Worm (Caenorhabditis elegans) whole organism, L2 larva: Measurements from ENCODE around the gene vha-1.

ENCODE experiments used
- R02D3.7 ChIP-seq: fragments of 150-350 bp; optimal IDR thresholded peaks from 2 replicates; lab custom pipeline; 2014; ENCODE audit warnings: missing biosample characterization, missing genetic modification characterization
- ama-1 ChIP-seq: fragments of 150-350 bp; optimal IDR thresholded peaks from 2 replicates; lab custom pipeline; 2018; ENCODE audit warnings: inconsistent platforms
- ceh-82 ChIP-seq: fragments of 150-350 bp; optimal IDR thresholded peaks from 2 replicates; lab custom pipeline; 2014; ENCODE audit warnings: missing biosample characterization, missing genetic modification characterization
- gmeb-1 ChIP-seq: fragments of 150-350 bp; optimal IDR thresholded peaks from 2 replicates; lab custom pipeline; 2014; ENCODE audit warnings: missing biosample characterization, missing genetic modification characterization
- lin-13 ChIP-seq: fragments of 150-350 bp; optimal IDR thresholded peaks from 2 replicates; lab custom pipeline; 2014; ENCODE audit warnings: missing biosample characterization, missing genetic modification reagents, missing genetic modification characterization
- mdl-1 ChIP-seq, 2 experiments: fragments of 150-350 bp in 1 of 2; sonication (generic microtip) in 1 of 2; optimal IDR thresholded peaks; 2 replicates each; lab custom pipeline; 2017; ENCODE audit warnings: missing biosample characterization in 2 of 2, missing genetic modification characterization in 2 of 2
- nhr-237 ChIP-seq: fragments of 150-350 bp; optimal IDR thresholded peaks from 2 replicates; lab custom pipeline; 2014; ENCODE audit warnings: missing biosample characterization, missing genetic modification characterization
- nhr-25 ChIP-seq: fragments of 150-350 bp; sonication (generic microtip); optimal IDR thresholded peaks from 3 replicates; lab custom pipeline; 2014; ENCODE audit warnings: missing biosample characterization, missing genetic modification characterization
- unc-39 ChIP-seq: fragments of 150-350 bp; optimal IDR thresholded peaks from 2 replicates; lab custom pipeline; 2014; ENCODE audit warnings: missing biosample characterization, missing genetic modification characterization
- unc-62 ChIP-seq: fragments of 150-350 bp; optimal IDR thresholded peaks from 2 replicates; lab custom pipeline; 2014; ENCODE audit warnings: missing biosample characterization, missing genetic modification reagents, missing genetic modification characterization

- TF ChIP-seq ceh-82 (tag; lab: Kevin White, UChicago) = no peak
- TF ChIP-seq nhr-25 (tag; lab: Kevin White, UChicago) = no peak
- no peak for TF ChIP-seq gmeb-1 (tag; lab: Kevin White, UChicago)
- no peak for TF ChIP-seq R02D3.7 (tag; lab: Kevin White, UChicago)
- TF ChIP-seq nhr-237 (tag; lab: Kevin White, UChicago) = no peak
- no peak for TF ChIP-seq unc-39
- no peak for TF ChIP-seq ama-1 (lab: Kevin White, UChicago)
- TF ChIP-seq mdl-1 (tag; optimal IDR thresholded peaks at IDR 0.05; lab: Kevin White, UChicago) = no peak
- no peak for TF ChIP-seq unc-62 (GFP tag; lab: Kevin White, UChicago)
- no peak for TF ChIP-seq lin-13 (GFP tag; lab: Kevin White, UChicago)
These were observed 17.6 kb downstream of the vha-1 start, which contains the start of gene ZK632.2 for ce11 chrIII:9798478-9799157.
